Fruit fly (Drosophila melanogaster): ENCODE measurements around the gene Hsc70-2.

Hsc70-2 gene

DNA sequence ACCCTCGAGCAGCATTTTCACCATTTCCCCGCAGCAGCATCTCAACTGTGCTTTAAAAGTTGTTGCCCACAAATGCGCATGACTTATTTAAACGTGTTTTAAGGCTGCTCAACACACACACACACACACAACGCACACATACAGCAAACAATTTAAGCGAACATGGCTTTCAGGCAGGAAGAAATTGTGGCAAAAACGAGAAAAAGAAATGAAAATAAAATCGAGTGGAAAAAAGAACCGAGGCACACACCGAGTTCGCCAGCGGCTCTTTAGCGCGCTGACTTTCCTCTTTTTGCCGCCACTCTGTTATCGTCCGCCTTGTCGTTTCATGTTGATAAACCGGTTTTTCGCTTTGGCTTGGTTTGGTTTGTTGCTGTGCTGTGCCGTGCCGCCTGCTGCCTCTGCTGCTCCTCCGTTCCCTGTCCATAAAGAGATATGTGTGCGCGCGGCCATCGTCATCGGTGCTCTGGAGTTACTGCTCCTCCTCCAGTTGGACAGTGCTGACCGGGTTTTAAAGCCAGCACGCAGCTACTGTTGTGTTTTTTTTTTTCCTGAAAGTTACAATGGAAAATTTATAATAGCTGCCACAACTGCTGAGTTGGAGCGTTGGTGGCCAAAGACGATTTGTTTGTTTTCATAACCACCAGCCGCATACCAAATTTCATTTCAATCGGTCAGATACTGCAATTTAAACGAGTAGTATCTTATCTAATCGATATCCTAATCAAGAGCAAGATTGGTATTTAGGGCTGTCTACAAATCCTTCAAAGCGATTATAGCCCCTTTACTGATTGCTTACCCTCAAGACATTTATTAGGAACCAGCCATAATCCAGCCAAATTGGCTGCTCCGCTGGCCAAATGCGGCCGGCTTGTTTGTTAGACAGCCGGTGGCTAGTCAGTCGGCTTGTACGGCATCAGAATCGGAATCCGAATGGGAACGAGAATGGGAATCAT lies 28.5 kb upstream of the Hsc70-2 start (continued):
- TF ChIP-seq lz (GFP tag; optimal IDR thresholded peaks at IDR 0.05) (no peak), acj6 (GFP tag; optimal IDR thresholded peaks at IDR 0.05) (no peak), Met (GFP tag; optimal IDR thresholded peaks at IDR 0.05) (no peak), CG11762 (GFP tag; optimal IDR thresholded peaks at IDR 0.05; ENCODE audit: insufficient read depth) (no peak), CG10631 (GFP tag; optimal IDR thresholded peaks at IDR 0.05) (peak; percentile 74), CG8632 (GFP tag; optimal IDR thresholded peaks at IDR 0.05) (no peak), fkh (GFP tag; optimal IDR thresholded peaks at IDR 0.05) (peak; percentile 21), CG16779 (tag; optimal IDR thresholded peaks at IDR 0.05) (peak; percentile 46), Hr4 (GFP tag; optimal IDR thresholded peaks at IDR 0.05) (no peak), pdm3 (GFP tag; optimal IDR thresholded peaks at IDR 0.05) (no peak), Sox14 (GFP tag; optimal IDR thresholded peaks at IDR 0.05) (no peak), cyc (GFP tag; optimal IDR thresholded peaks at IDR 0.05) (peak; percentile 4), CG15336 (GFP tag; IDR thresholded peaks at IDR 0.05) (peak; percentile 24; the same call in 1 of the 2 replicates), fd59A (GFP tag; optimal IDR thresholded peaks at IDR 0.05) (no peak), Hr38 (GFP tag; optimal IDR thresholded peaks at IDR 0.05) (no peak)

DNA sequence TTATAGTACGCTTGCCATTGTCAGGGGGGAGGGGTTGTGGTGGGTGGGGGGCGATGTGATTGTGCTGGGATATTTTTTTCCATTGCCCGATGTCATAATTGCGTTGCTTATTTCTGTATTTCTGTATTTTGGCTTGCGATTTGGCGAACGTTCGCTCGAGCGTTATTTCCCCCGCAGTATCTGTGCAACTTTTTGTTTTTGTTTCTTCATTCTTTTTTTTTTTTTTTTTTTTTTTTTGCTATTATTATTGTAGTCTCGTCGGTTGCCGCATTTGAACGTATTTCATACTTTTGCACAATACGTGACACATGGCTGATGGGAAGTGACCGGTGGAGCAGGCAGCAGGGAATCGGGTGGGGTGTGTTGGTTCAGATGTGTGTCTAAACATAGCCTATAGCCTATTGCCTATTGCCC lies 26.9 kb upstream of the Hsc70-2 start:
- TF ChIP-seq ss (GFP tag; optimal IDR thresholded peaks at IDR 0.05), result no peak
- no peak for TF ChIP-seq eg (GFP tag; IDR thresholded peaks at IDR 0.05)
- peak; percentile 96 for TF ChIP-seq vri (GFP tag; optimal IDR thresholded peaks at IDR 0.05)
- TF ChIP-seq CG8319 (GFP tag; optimal IDR thresholded peaks at IDR 0.05), result no peak
- no peak for TF ChIP-seq CG3919 (GFP tag; optimal IDR thresholded peaks at IDR 0.05)
- peak; percentile 15 for TF ChIP-seq Lpt (GFP tag; optimal IDR thresholded peaks at IDR 0.05)
- no peak for TF ChIP-seq CG6276 (GFP tag; optimal IDR thresholded peaks at IDR 0.05)
- TF ChIP-seq CG8119 (GFP tag; IDR thresholded peaks at IDR 0.05), result no peak; the same call in 2 of the 3 replicates
- TF ChIP-seq CG15336 (GFP tag; IDR thresholded peaks at IDR 0.05), result peak; percentile 40
- no peak for TF ChIP-seq CG11762 (GFP tag; optimal IDR thresholded peaks at IDR 0.05; ENCODE audit: insufficient read depth)

- TF ChIP-seq vri (GFP tag; optimal IDR thresholded peaks at IDR 0.05), result peak; percentile 98
- no peak for TF ChIP-seq CG16779 (tag; optimal IDR thresholded peaks at IDR 0.05)
These were observed 26.2 kb upstream of the Hsc70-2 start for dm6 chr3R:13018284-13018900.

DNA sequence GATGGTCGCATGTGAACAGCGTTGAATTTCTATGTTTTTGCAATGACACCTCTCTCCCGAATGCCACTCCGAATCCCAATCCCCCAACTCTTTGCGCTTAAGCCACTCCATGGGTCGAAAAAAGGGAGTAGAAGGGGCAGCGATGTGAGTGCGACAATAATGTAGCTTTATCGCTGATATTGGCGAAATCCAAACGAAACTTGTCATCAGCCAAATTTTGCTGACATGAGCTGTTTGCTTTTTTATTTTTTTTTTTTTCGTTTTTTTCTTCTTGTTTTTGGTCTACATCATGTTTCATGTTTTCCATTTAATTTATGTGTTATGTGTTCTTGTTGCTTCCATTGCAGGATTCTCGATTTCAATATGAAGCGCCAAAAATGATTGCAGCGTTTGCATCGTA lies 25.6 kb upstream of the Hsc70-2 start:
- TF ChIP-seq salr (GFP tag; optimal IDR thresholded peaks at IDR 0.05) (no peak), vri (GFP tag; optimal IDR thresholded peaks at IDR 0.05) (no peak), achi (GFP tag; optimal IDR thresholded peaks at IDR 0.05) (no peak), esn (GFP tag; optimal IDR thresholded peaks at IDR 0.05) (no peak), Ets21C (GFP tag; optimal IDR thresholded peaks at IDR 0.05) (no peak), fd85E (GFP tag; optimal IDR thresholded peaks at IDR 0.05) (no peak), CG6854 (GFP tag; optimal IDR thresholded peaks at IDR 0.05) (no peak), CG6808 (GFP tag; optimal IDR thresholded peaks at IDR 0.05) (no peak), fkh (GFP tag; optimal IDR thresholded peaks at IDR 0.05) (no peak), dsx (GFP tag; optimal IDR thresholded peaks at IDR 0.05; ENCODE audit: poor library complexity, severe bottlenecking) (no peak), CG11762 (GFP tag; optimal IDR thresholded peaks at IDR 0.05; ENCODE audit: insufficient read depth) (no peak)

All from whole organism, prepupa.